Worm (Caenorhabditis elegans) whole organism, early embryonic: ENCODE results near the gene ccch-3.

Experiments
- B0310.2 ChIP-seq: sonication (generic microtip); optimal IDR thresholded peaks from 2 replicates; lab custom pipeline; 2016; ENCODE audit warnings: mild to moderate bottlenecking, missing genetic modification characterization, missing compliant biosample characterization
- aly-1 ChIP-seq: sonication (generic microtip); optimal IDR thresholded peaks from 2 replicates; lab custom pipeline; 2016; ENCODE audit warnings: missing genetic modification characterization, missing compliant biosample characterization
- ama-1 ChIP-seq: fragments of 150-350 bp; optimal IDR thresholded peaks from 2 replicates; lab custom pipeline; 2014
- ceh-13 ChIP-seq: fragments of 200-800 bp; sonication (Bioruptor generic); optimal IDR thresholded peaks from 2 replicates; lab custom pipeline; 2018; ENCODE audit warnings: mild to moderate bottlenecking, missing genetic modification characterization, missing compliant biosample characterization
- ets-7 ChIP-seq: sonication (generic microtip); optimal IDR thresholded peaks from 2 replicates; lab custom pipeline; 2016; ENCODE audit warnings: missing genotype, missing genetic modification characterization, missing compliant biosample characterization
- hmbx-1 ChIP-seq: sonication (generic microtip); optimal IDR thresholded peaks from 2 replicates; lab custom pipeline; 2016; ENCODE audit warnings: mild to moderate bottlenecking, missing genetic modification characterization, missing compliant biosample characterization
- hmg-4 ChIP-seq: fragments of 200-800 bp; sonication (Bioruptor generic); optimal IDR thresholded peaks from 2 replicates; lab custom pipeline; 2018; ENCODE audit warnings: mild to moderate bottlenecking, missing genetic modification characterization, missing compliant biosample characterization
- sea-1 ChIP-seq: fragments of 200-800 bp; sonication (Bioruptor generic); conservative IDR thresholded peaks from 2 replicates; pipeline ENCODE4 v1.3.6; 2022; ENCODE audit warnings: missing genetic modification characterization, missing compliant biosample characterization
- tbx-11 ChIP-seq: fragments of 200-800 bp; sonication (Bioruptor generic); IDR thresholded peaks from 2 replicates; pipeline ENCODE4 v1.3.6; 2022; ENCODE audit warnings: missing genetic modification characterization, missing compliant biosample characterization
- tbx-37 ChIP-seq: fragments of 200-800 bp; sonication (Bioruptor generic); conservative IDR thresholded peaks from 2 replicates; pipeline ENCODE4 v1.3.6; 2022; ENCODE audit warnings: missing genetic modification reagents, missing genetic modification characterization, missing compliant biosample characterization

ce11 chrV:12624371-12624770, 35.1 kb downstream of the ccch-3 start, which contains the start of gene F56H9.9:
- TF ChIP-seq ama-1 (lab: Kevin White, UChicago): no peak
- TF ChIP-seq tbx-37 (GFP tag; lab: Robert Waterston, UW): no peak
- TF ChIP-seq ceh-13 (GFP tag; lab: Kevin White, UChicago): no peak
- TF ChIP-seq ets-7: no peak
- no peak for TF ChIP-seq hmbx-1 (tag; lab: Kevin White, UChicago)
- TF ChIP-seq hmg-4 (GFP tag; lab: Kevin White, UChicago): no peak
- TF ChIP-seq tbx-11: no peak
- TF ChIP-seq aly-1 (tag; lab: Kevin White, UChicago): no peak
- no peak for TF ChIP-seq B0310.2
- no peak for TF ChIP-seq sea-1
